Worm (Caenorhabditis elegans) whole organism, early embryonic: ENCODE data around the gene C01B10.7.

Source experiments
- B0310.2 ChIP-seq: sonication (generic microtip); optimal IDR thresholded peaks from 2 replicates; lab custom pipeline; 2016; ENCODE audit warnings: mild to moderate bottlenecking, missing genetic modification characterization, missing compliant biosample characterization
- F13C5.2 ChIP-seq: sonication (generic microtip); optimal IDR thresholded peaks from 2 replicates; lab custom pipeline; 2017; ENCODE audit warnings: mild to moderate bottlenecking, missing genetic modification characterization, inconsistent platforms, missing compliant biosample characterization
- aly-1 ChIP-seq: sonication (generic microtip); optimal IDR thresholded peaks from 2 replicates; lab custom pipeline; 2016; ENCODE audit warnings: missing genetic modification characterization, missing compliant biosample characterization
- ama-1 ChIP-seq: fragments of 150-350 bp; optimal IDR thresholded peaks from 2 replicates; lab custom pipeline; 2014
- ceh-13 ChIP-seq: fragments of 200-800 bp; sonication (Bioruptor generic); optimal IDR thresholded peaks from 2 replicates; lab custom pipeline; 2018; ENCODE audit warnings: mild to moderate bottlenecking, missing genetic modification characterization, missing compliant biosample characterization
- ceh-36 ChIP-seq: sonication (generic microtip); optimal IDR thresholded peaks from 2 replicates; lab custom pipeline; 2016; ENCODE audit warnings: missing genetic modification characterization, inconsistent platforms, missing compliant biosample characterization
- ets-7 ChIP-seq: sonication (generic microtip); optimal IDR thresholded peaks from 2 replicates; lab custom pipeline; 2016; ENCODE audit warnings: missing genotype, missing genetic modification characterization, missing compliant biosample characterization
- flt-1 ChIP-seq: fragments of 200-800 bp; sonication (Bioruptor generic); IDR thresholded peaks from 2 replicates; pipeline ENCODE4 v1.3.6; 2022; ENCODE audit warnings: missing genetic modification characterization, missing compliant biosample characterization
- hmbx-1 ChIP-seq: sonication (generic microtip); optimal IDR thresholded peaks from 2 replicates; lab custom pipeline; 2016; ENCODE audit warnings: mild to moderate bottlenecking, missing genetic modification characterization, missing compliant biosample characterization
- hmg-4 ChIP-seq: fragments of 200-800 bp; sonication (Bioruptor generic); optimal IDR thresholded peaks from 2 replicates; lab custom pipeline; 2018; ENCODE audit warnings: mild to moderate bottlenecking, missing genetic modification characterization, missing compliant biosample characterization
- hnd-1 ChIP-seq: sonication (generic microtip); optimal IDR thresholded peaks from 2 replicates; lab custom pipeline; 2016; ENCODE audit warnings: missing genetic modification characterization, missing compliant biosample characterization
- pes-1 ChIP-seq: fragments of 200-800 bp; sonication (Bioruptor generic); IDR thresholded peaks from 2 replicates; pipeline ENCODE4 v1.3.6; 2022; ENCODE audit warnings: missing genetic modification reagents, missing genetic modification characterization, missing compliant biosample characterization
- scrt-1 ChIP-seq: fragments of 200-800 bp; sonication (Bioruptor generic); IDR thresholded peaks from 2 replicates; pipeline ENCODE4 v1.3.6; 2022; ENCODE audit warnings: missing genetic modification characterization, missing compliant biosample characterization
- sea-1 ChIP-seq: fragments of 200-800 bp; sonication (Bioruptor generic); conservative IDR thresholded peaks from 2 replicates; pipeline ENCODE4 v1.3.6; 2022; ENCODE audit warnings: missing genetic modification characterization, missing compliant biosample characterization
- tbx-11 ChIP-seq: fragments of 200-800 bp; sonication (Bioruptor generic); IDR thresholded peaks from 2 replicates; pipeline ENCODE4 v1.3.6; 2022; ENCODE audit warnings: missing genetic modification characterization, missing compliant biosample characterization
- tbx-37 ChIP-seq: fragments of 200-800 bp; sonication (Bioruptor generic); conservative IDR thresholded peaks from 2 replicates; pipeline ENCODE4 v1.3.6; 2022; ENCODE audit warnings: missing genetic modification reagents, missing genetic modification characterization, missing compliant biosample characterization
- tra-4 ChIP-seq: sonication (generic microtip); optimal IDR thresholded peaks from 2 replicates; lab custom pipeline; 2017; ENCODE audit warnings: missing genetic modification characterization, missing compliant biosample characterization

C01B10.7 gene

ce11 chrIV:6601213-6601724 is 37.1 kb upstream of the C01B10.7 start, which contains the start of gene sup-36:
sup-36 (plus strand) TSS chrIV:6601674.
- TF ChIP-seq ets-7 (no peak), B0310.2 (tag; lab: Kevin White, UChicago) (no peak), tbx-37 (GFP tag; lab: Robert Waterston, UW) (no peak), hmbx-1 (tag; lab: Kevin White, UChicago) (no peak), tbx-11 (GFP tag; lab: Robert Waterston, UW) (no peak), aly-1 (tag; lab: Kevin White, UChicago) (no peak), ceh-13 (GFP tag; lab: Kevin White, UChicago) (no peak), tra-4 (tag; lab: Kevin White, UChicago) (no peak), scrt-1 (GFP tag; lab: Robert Waterston, UW) (no peak), hmg-4 (no peak), sea-1 (GFP tag; lab: Robert Waterston, UW) (no peak), hnd-1 (tag; lab: Kevin White, UChicago) (no peak), flt-1 (no peak), ama-1 (lab: Kevin White, UChicago) (no peak), pes-1 (GFP tag; lab: Robert Waterston, UW) (no peak), ceh-36 (tag; lab: Kevin White, UChicago) (no peak), F13C5.2 (no peak)

DNA sequence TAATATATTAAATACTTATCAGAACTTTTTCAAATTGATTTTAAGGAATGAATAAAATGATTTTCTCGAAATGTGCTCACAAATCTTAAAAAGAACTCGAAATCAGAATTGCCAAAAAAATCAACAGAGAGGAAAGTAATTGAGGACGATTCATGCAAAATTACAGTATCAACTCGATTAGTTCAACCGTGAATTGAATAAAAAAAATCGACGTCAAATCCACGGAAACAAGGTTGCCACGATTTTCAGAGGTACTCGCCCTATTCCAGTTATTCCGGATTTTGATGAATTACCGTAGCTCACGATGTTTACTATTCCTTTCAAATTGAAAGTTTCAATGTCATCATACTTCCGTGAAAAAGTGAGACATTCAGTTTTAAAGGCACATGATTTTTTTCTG is 36.0 kb upstream of the C01B10.7 start, which contains the start of gene F15B10.3:
F15B10.3 (plus strand) TSS at position 301 of the 400 bp plus-strand sequence.
- no peak for TF ChIP-seq scrt-1 (GFP tag; lab: Robert Waterston, UW)
- no peak for TF ChIP-seq tbx-11 (GFP tag; lab: Robert Waterston, UW)
- no peak for TF ChIP-seq tra-4 (tag; lab: Kevin White, UChicago)
- TF ChIP-seq flt-1: no peak
- no peak for TF ChIP-seq sea-1 (GFP tag; lab: Robert Waterston, UW)
- no peak for TF ChIP-seq hmg-4
- TF ChIP-seq ets-7: no peak
- no peak for TF ChIP-seq ceh-36 (tag; lab: Kevin White, UChicago)
- TF ChIP-seq ceh-13 (GFP tag; lab: Kevin White, UChicago): no peak
- no peak for TF ChIP-seq ama-1 (lab: Kevin White, UChicago)
- TF ChIP-seq hnd-1 (tag; lab: Kevin White, UChicago): no peak
- TF ChIP-seq B0310.2 (tag; lab: Kevin White, UChicago): no peak
- TF ChIP-seq F13C5.2: no peak
- no peak for TF ChIP-seq hmbx-1 (tag; lab: Kevin White, UChicago)
- TF ChIP-seq tbx-37 (GFP tag; lab: Robert Waterston, UW): no peak
- no peak for TF ChIP-seq aly-1 (tag; lab: Kevin White, UChicago)

ce11 chrIV:6603549-6603948 is 34.8 kb upstream of the C01B10.7 start:
- no peak for TF ChIP-seq ama-1 (lab: Kevin White, UChicago)
- no peak for TF ChIP-seq sea-1 (GFP tag; lab: Robert Waterston, UW)
- TF ChIP-seq aly-1 (tag; lab: Kevin White, UChicago): no peak

- TF ChIP-seq tra-4 (tag; lab: Kevin White, UChicago) (no peak), hnd-1 (tag; lab: Kevin White, UChicago) (no peak), F13C5.2 (no peak), ets-7 (no peak), ama-1 (lab: Kevin White, UChicago) (no peak), ceh-36 (tag; lab: Kevin White, UChicago) (no peak), aly-1 (tag; lab: Kevin White, UChicago) (no peak), scrt-1 (GFP tag; lab: Robert Waterston, UW) (no peak), sea-1 (GFP tag; lab: Robert Waterston, UW) (no peak), B0310.2 (tag; lab: Kevin White, UChicago) (no peak), flt-1 (no peak), hmbx-1 (tag; lab: Kevin White, UChicago) (no peak), hmg-4 (no peak), tbx-11 (GFP tag; lab: Robert Waterston, UW) (no peak)
Observed at ce11 chrIV:6605863-6606262, 32.5 kb upstream of the C01B10.7 start, which contains the start of gene nstp-2. nstp-2 (minus strand) TSS chrIV:6606188.

DNA sequence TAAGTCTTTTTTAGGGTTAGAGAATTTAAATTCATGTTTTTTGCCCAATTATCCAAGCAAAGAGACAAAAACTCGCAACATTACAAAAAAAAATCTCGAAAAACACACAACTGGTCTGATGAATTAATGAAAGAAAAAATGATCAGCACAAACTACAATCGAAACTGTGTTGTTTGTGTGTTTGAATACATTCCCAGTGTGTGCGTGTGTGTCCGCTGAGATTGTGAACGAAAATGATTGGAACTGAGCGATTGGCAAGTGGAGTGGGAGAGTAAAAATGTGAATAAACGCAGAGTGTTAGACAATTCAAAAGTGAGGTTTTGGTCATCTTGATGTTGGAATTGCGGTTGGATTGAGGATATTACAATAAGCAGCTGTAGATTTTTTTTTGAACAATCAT is 31.8 kb upstream of the C01B10.7 start:
- no peak for TF ChIP-seq hnd-1 (tag; lab: Kevin White, UChicago)
- TF ChIP-seq tbx-37 (GFP tag; lab: Robert Waterston, UW): no peak
- TF ChIP-seq ceh-13 (GFP tag; lab: Kevin White, UChicago): no peak
- no peak for TF ChIP-seq hmg-4
- TF ChIP-seq ets-7: no peak
- TF ChIP-seq B0310.2 (tag; lab: Kevin White, UChicago): no peak
- TF ChIP-seq F13C5.2: no peak
- TF ChIP-seq scrt-1 (GFP tag; lab: Robert Waterston, UW): no peak
- no peak for TF ChIP-seq tra-4 (tag; lab: Kevin White, UChicago)
- no peak for TF ChIP-seq ceh-36 (tag; lab: Kevin White, UChicago)
- no peak for TF ChIP-seq sea-1 (GFP tag; lab: Robert Waterston, UW)
- no peak for TF ChIP-seq ama-1 (lab: Kevin White, UChicago)
- no peak for TF ChIP-seq hmbx-1 (tag; lab: Kevin White, UChicago)
- no peak for TF ChIP-seq pes-1 (GFP tag; lab: Robert Waterston, UW)
- TF ChIP-seq tbx-11 (GFP tag; lab: Robert Waterston, UW): no peak

DNA sequence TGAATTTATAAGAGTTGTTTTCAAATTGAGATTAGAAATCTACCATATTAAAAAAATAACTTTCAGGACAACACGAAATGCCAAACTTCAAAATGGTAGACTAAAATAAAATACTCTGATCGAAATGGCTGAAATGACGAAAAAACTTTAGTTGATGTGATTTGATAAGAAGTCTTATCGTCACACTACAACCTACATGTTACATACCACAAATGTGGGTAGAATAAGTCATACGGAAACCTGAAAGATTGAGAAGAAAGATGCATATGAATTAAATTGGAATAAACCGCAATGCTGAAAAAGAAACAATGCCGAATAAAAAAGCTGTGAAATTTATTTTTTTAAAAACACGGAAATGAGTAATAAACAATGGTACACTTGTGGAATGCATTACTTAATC is 31.3 kb upstream of the C01B10.7 start:
- TF ChIP-seq flt-1 (no peak), hmbx-1 (tag; lab: Kevin White, UChicago) (no peak), aly-1 (tag; lab: Kevin White, UChicago) (no peak)

ce11 chrIV:6613296-6613695 is 25.1 kb upstream of the C01B10.7 start, which contains the start of gene drh-1:
drh-1 (minus strand) TSS chrIV:6613353.
- TF ChIP-seq ceh-13 (GFP tag; lab: Kevin White, UChicago) (no peak), sea-1 (GFP tag; lab: Robert Waterston, UW) (no peak), ets-7 (no peak), B0310.2 (tag; lab: Kevin White, UChicago) (no peak), aly-1 (tag; lab: Kevin White, UChicago) (no peak), ceh-36 (tag; lab: Kevin White, UChicago) (no peak), ama-1 (lab: Kevin White, UChicago) (no peak), tbx-11 (GFP tag; lab: Robert Waterston, UW) (no peak), F13C5.2 (no peak), scrt-1 (GFP tag; lab: Robert Waterston, UW) (no peak), hmbx-1 (tag; lab: Kevin White, UChicago) (no peak), hnd-1 (tag; lab: Kevin White, UChicago) (no peak), hmg-4 (no peak), pes-1 (GFP tag; lab: Robert Waterston, UW) (no peak), tbx-37 (GFP tag; lab: Robert Waterston, UW) (no peak)
